Worm (Caenorhabditis elegans) whole organism, L3 larva: ENCODE data around the gene lin-3.

ENCODE experiments used
- R02D3.7 ChIP-seq: fragments of 150-350 bp; optimal IDR thresholded peaks from 2 replicates; lab custom pipeline; 2014; ENCODE audit warnings: missing biosample characterization, missing genetic modification characterization
- ama-1 ChIP-seq: fragments of 150-350 bp; optimal IDR thresholded peaks from 2 replicates; lab custom pipeline; 2018
- ceh-28 ChIP-seq: fragments of 150-350 bp; optimal IDR thresholded peaks from 2 replicates; lab custom pipeline; 2014; ENCODE audit warnings: missing biosample characterization, missing genetic modification reagents, missing genetic modification characterization
- ceh-82 ChIP-seq: fragments of 150-350 bp; optimal IDR thresholded peaks from 2 replicates; lab custom pipeline; 2014; ENCODE audit warnings: missing biosample characterization, missing genetic modification characterization
- ceh-9 ChIP-seq: sonication (generic microtip); optimal IDR thresholded peaks from 2 replicates; lab custom pipeline; 2018; ENCODE audit warnings: missing biosample characterization, missing genetic modification characterization
- egl-27 ChIP-seq: sonication (generic microtip); optimal IDR thresholded peaks from 4 replicates; lab custom pipeline; 2017; ENCODE audit warnings: missing biosample characterization, missing genetic modification reagents, missing genetic modification characterization
- elt-1 ChIP-seq: fragments of 150-350 bp; optimal IDR thresholded peaks from 2 replicates; lab custom pipeline; 2014; ENCODE audit warnings: missing biosample characterization, missing genetic modification characterization
- elt-2 ChIP-seq: sonication (generic microtip); optimal IDR thresholded peaks from 2 replicates; lab custom pipeline; 2016; ENCODE audit warnings: missing genetic modification reagents, mild to moderate bottlenecking, missing genetic modification characterization, missing compliant biosample characterization
- elt-3 ChIP-seq, 3 experiments: fragments of 150-350 bp in 1 of 3; sonication (generic microtip) in 2 of 3; optimal IDR thresholded peaks; 2 replicates in 2 of 3; 4 replicates in 1 of 3; lab custom pipeline; 2014 to 2017; ENCODE audit warnings: missing biosample characterization in 3 of 3, missing genetic modification characterization in 3 of 3
- eor-1 ChIP-seq, 2 experiments: fragments of 150-350 bp; optimal IDR thresholded peaks; 2 replicates each; lab custom pipeline; 2014 to 2018; ENCODE audit warnings: missing biosample characterization in 2 of 2, missing genetic modification characterization in 2 of 2
- fkh-2 ChIP-seq: fragments of 150-350 bp; optimal IDR thresholded peaks from 2 replicates; lab custom pipeline; 2014; ENCODE audit warnings: missing biosample characterization, missing genetic modification reagents, missing genetic modification characterization
- hmg-11 ChIP-seq: sonication (generic microtip); optimal IDR thresholded peaks from 2 replicates; lab custom pipeline; 2016; ENCODE audit warnings: missing genetic modification characterization, missing compliant biosample characterization
- jun-1 ChIP-seq: fragments of 150-350 bp; optimal IDR thresholded peaks from 2 replicates; lab custom pipeline; 2014; ENCODE audit warnings: missing biosample characterization, missing genetic modification reagents, missing genetic modification characterization
- lin-15B ChIP-seq: fragments of 150-350 bp; optimal IDR thresholded peaks from 2 replicates; lab custom pipeline; 2014; ENCODE audit warnings: missing biosample characterization, missing genetic modification characterization
- lsy-12 ChIP-seq: sonication (generic microtip); optimal IDR thresholded peaks from 2 replicates; lab custom pipeline; 2016; ENCODE audit warnings: mild to moderate bottlenecking, missing genetic modification characterization, missing compliant biosample characterization
- mdl-1 ChIP-seq: fragments of 150-350 bp; optimal IDR thresholded peaks from 2 replicates; lab custom pipeline; 2014; ENCODE audit warnings: missing biosample characterization, missing genetic modification characterization
- mml-1 ChIP-seq: fragments of 150-350 bp; sonication (generic microtip); optimal IDR thresholded peaks from 3 replicates; lab custom pipeline; 2014; ENCODE audit warnings: missing biosample characterization, missing genetic modification characterization
- nfya-1 ChIP-seq: sonication (generic microtip); optimal IDR thresholded peaks from 2 replicates; lab custom pipeline; 2017; ENCODE audit warnings: missing genetic modification characterization, mild to moderate bottlenecking, missing compliant biosample characterization, antibody characterized with exemption, moderate library complexity; ENCODE audit not compliant: insufficient read depth
- nhr-11 ChIP-seq: fragments of 150-350 bp; optimal IDR thresholded peaks from 2 replicates; lab custom pipeline; 2014; ENCODE audit warnings: missing biosample characterization, missing genetic modification characterization
- nhr-12 ChIP-seq: fragments of 150-350 bp; optimal IDR thresholded peaks from 2 replicates; lab custom pipeline; 2014; ENCODE audit warnings: missing biosample characterization, missing genetic modification characterization
- nhr-23 ChIP-seq: fragments of 150-350 bp; optimal IDR thresholded peaks from 2 replicates; lab custom pipeline; 2014; ENCODE audit warnings: missing biosample characterization, missing genetic modification reagents, missing genetic modification characterization
- nhr-25 ChIP-seq: sonication (generic microtip); optimal IDR thresholded peaks from 2 replicates; lab custom pipeline; 2017; ENCODE audit warnings: missing biosample characterization, missing genetic modification characterization
- nhr-43 ChIP-seq: sonication (generic microtip); optimal IDR thresholded peaks from 2 replicates; lab custom pipeline; 2016; ENCODE audit warnings: mild to moderate bottlenecking, missing genetic modification characterization, missing compliant biosample characterization; ENCODE audit not compliant: poor library complexity, severe bottlenecking
- nhr-67 ChIP-seq: fragments of 150-350 bp; optimal IDR thresholded peaks from 2 replicates; lab custom pipeline; 2014; ENCODE audit warnings: missing biosample characterization, missing genetic modification characterization
- nhr-76 ChIP-seq: fragments of 150-350 bp; sonication (generic microtip); optimal IDR thresholded peaks from 5 replicates; lab custom pipeline; 2014; ENCODE audit warnings: missing biosample characterization, missing genetic modification characterization
- nhr-77 ChIP-seq: fragments of 150-350 bp; optimal IDR thresholded peaks from 2 replicates; lab custom pipeline; 2014; ENCODE audit warnings: missing biosample characterization, missing genetic modification characterization
- pha-4 ChIP-seq: fragments of 150-350 bp; optimal IDR thresholded peaks from 2 replicates; lab custom pipeline; 2014; ENCODE audit warnings: missing biosample characterization, missing genetic modification reagents, missing genetic modification characterization
- pqm-1 ChIP-seq: fragments of 150-350 bp; optimal IDR thresholded peaks from 2 replicates; lab custom pipeline; 2017; ENCODE audit warnings: missing biosample characterization, missing genetic modification characterization, inconsistent platforms
- unc-39 ChIP-seq: sonication (generic microtip); optimal IDR thresholded peaks from 4 replicates; lab custom pipeline; 2017; ENCODE audit warnings: missing biosample characterization, missing genetic modification characterization
- unc-62 ChIP-seq: fragments of 150-350 bp; sonication (generic microtip); optimal IDR thresholded peaks from 4 replicates; lab custom pipeline; 2014; ENCODE audit warnings: missing biosample characterization, missing genetic modification reagents, missing genetic modification characterization
- zag-1 ChIP-seq: fragments of 150-350 bp; optimal IDR thresholded peaks from 2 replicates; lab custom pipeline; 2014; ENCODE audit warnings: missing biosample characterization, missing genetic modification characterization
- ztf-4 ChIP-seq: fragments of 150-350 bp; optimal IDR thresholded peaks from 2 replicates; lab custom pipeline; 2014; ENCODE audit warnings: missing biosample characterization, missing genetic modification characterization

Gene lin-3

DNA sequence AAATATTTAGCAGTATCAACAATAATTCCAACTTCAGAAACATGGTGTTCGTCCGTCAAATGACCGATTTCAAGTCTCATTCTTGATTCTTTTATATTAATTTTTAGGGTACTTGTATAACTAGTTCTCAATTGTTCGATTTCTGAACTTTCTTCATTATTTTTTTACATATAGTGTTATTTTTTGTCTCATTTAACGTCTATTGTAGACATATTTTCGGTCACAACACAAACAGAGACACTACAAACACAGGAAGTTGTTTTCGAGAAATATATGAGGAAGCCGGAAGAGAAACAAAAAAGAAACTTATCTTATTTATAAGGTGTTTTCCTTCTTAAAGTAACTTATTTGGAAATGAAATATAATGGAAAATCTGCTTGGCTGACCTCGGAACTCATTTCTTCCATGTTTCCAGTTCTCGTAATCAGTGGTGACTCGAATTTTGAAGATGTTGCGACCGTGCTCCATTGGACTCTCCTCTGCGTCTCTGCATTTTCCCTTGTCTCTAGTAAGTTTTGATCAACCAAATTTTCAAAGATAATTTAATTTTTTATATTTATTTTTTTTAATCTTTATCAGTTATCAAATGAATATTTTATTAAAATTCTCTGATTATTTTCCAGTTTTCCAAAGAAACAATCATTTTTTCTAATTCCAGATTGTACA lies at the start of gene lin-3, which contains the start of gene F36H1.12:
lin-3 (plus strand) TSS at position 657 of the 666 bp plus-strand sequence.
F36H1.12 (minus strand) TSS at position 51 of the 666 bp plus-strand sequence.
- TF ChIP-seq elt-3 (tag; optimal IDR thresholded peaks at IDR 0.05; lab: Kevin White, UChicago) (no peak), elt-1 (no peak), lsy-12 (tag; lab: Kevin White, UChicago) (no peak), jun-1 (tag; lab: Kevin White, UChicago) (no peak), zag-1 (tag; lab: Kevin White, UChicago) (no peak), ztf-4 (tag; lab: Kevin White, UChicago) (no peak), eor-1 (tag; optimal IDR thresholded peaks at IDR 0.05; lab: Kevin White, UChicago) (no peak), egl-27 (tag; lab: Kevin White, UChicago) (no peak), ceh-28 (no peak)

DNA sequence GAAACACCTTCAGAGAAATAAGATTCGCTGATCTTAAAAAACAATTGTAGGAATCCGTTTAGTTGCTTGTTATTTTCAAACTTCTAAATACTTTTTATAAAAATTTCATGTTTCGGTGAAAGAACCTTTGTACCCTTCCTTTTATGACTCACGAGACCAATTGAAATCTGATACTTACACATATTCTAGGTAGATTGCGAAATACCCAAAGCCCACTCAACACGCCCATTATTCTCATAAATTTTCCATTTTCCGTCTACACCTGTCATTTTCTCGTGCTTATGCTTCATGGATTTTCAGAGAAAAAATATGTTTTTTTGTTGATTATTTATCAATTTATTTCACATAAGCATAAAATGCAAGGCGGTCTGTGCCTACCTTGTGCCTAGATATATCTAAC lies 47.7 kb upstream of the lin-3 start:
- TF ChIP-seq egl-27 (tag; lab: Kevin White, UChicago): no peak
- no peak for TF ChIP-seq mml-1
- peak; percentile 40 for TF ChIP-seq nhr-11 (tag; lab: Kevin White, UChicago)
- TF ChIP-seq ama-1 (lab: Kevin White, UChicago): no peak
- no peak for TF ChIP-seq unc-62 (GFP tag; lab: Kevin White, UChicago)
- no peak for TF ChIP-seq ceh-28
- TF ChIP-seq, all 47 proteins: peak for 1

DNA sequence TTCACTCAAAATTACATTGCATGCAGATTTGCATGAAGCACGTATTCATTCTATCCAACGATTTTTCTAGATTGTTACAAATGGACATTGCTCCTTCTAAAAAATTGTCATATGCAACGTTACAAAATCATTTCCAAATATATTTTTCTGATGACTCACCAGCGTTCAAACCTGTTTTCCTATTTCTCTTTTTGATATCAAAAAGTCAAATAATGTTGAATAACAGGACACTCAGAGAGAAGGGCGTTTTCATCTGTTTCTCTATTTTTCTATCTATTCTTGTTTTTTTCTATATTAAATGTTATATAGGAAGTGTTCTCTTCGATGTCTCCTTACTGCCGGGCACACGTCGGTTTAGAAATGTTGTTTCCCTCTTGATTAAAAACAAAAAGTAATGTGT lies 47.2 kb upstream of the lin-3 start:
- TF ChIP-seq unc-62 (GFP tag; lab: Kevin White, UChicago) (no peak), pha-4 (tag; lab: Kevin White, UChicago) (no peak), zag-1 (tag; lab: Kevin White, UChicago) (no peak), nhr-43 (tag; lab: Kevin White, UChicago) (no peak), ama-1 (lab: Kevin White, UChicago) (no peak), mdl-1 (no peak), nhr-77 (tag; lab: Kevin White, UChicago) (no peak), lin-15B (no peak), lsy-12 (tag; lab: Kevin White, UChicago) (no peak), egl-27 (tag; lab: Kevin White, UChicago) (no peak)

DNA sequence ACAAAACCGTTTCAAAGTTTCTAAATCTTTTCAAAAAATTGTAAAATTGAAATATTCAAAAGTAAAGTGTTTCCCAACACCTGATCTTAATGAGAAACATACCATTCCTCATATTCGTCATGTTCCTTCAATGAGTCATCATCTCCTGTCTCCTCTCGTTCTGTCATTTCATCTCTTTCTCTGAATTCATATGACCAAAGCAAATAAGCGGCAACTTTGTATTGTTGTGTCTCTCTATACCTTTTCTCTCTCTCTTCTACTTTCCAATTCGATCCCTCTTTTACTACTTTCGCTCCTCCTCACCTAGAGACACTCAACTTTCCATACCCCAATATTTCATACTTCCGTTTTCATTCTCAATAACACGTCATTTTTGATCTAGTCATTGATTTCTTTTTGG lies 45.9 kb upstream of the lin-3 start:
- peak; percentile 81 for TF ChIP-seq pha-4 (tag; lab: Kevin White, UChicago)
- TF ChIP-seq egl-27 (tag; lab: Kevin White, UChicago): no peak
- no peak for TF ChIP-seq lsy-12 (tag; lab: Kevin White, UChicago)
- peak; percentile 48 for TF ChIP-seq hmg-11 (tag; lab: Kevin White, UChicago)
- TF ChIP-seq ama-1 (lab: Kevin White, UChicago): no peak
- TF ChIP-seq jun-1 (tag; lab: Kevin White, UChicago): peak; percentile 10
- peak; percentile 1 for TF ChIP-seq nfya-1 (tag; lab: Kevin White, UChicago)
- no peak for TF ChIP-seq fkh-2 (tag; lab: Kevin White, UChicago)
- TF ChIP-seq nhr-25: peak; percentile 20
- TF ChIP-seq nhr-23 (tag; lab: Kevin White, UChicago): peak; percentile 54

DNA sequence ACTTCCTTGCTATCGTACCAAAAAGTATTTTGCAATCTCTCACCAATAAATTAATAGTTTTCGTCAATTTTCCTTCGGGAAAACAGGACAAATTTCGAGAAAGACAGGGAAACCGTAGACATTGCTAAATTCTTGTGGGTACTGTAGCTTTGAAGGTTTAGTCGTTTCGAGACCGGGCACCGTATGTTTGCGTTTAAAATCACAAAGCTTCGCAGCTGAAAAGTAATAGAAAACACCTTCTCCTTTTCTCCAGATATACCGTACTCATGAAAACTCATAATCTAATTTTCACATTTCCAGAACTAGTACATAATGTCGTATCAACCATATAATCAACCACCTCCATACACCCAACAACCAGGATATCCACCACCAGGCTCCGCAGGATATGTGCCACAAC lies 45.1 kb upstream of the lin-3 start, which contains the start of gene F13H10.6:
F13H10.6 (plus strand) TSS at position 301 of the 400 bp plus-strand sequence.
- no peak for TF ChIP-seq ceh-9 (tag; lab: Kevin White, UChicago)

DNA sequence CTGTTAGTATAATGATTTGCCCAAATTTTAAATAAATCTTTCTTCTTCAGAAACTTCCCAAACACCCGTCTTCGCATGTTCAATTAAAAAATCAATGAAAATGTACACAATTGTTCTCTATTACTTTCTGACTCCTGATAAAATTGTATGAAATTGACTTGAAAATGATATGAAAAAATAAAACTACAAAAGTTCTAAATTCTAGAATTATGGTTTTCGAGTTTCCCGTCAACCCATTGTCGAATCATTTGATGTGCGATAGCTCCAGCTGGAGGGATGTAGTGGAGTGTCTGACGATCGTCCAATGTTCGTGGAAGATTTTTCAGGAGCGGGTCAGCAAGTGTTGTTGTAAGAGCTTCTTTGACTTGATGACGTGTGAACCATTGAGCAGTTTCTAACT lies 44.2 kb upstream of the lin-3 start:
- TF ChIP-seq nhr-12 (tag; lab: Kevin White, UChicago): no peak
- no peak for TF ChIP-seq pqm-1 (tag; lab: Kevin White, UChicago)
- TF ChIP-seq nfya-1 (tag; lab: Kevin White, UChicago): no peak
- TF ChIP-seq elt-2: no peak

DNA sequence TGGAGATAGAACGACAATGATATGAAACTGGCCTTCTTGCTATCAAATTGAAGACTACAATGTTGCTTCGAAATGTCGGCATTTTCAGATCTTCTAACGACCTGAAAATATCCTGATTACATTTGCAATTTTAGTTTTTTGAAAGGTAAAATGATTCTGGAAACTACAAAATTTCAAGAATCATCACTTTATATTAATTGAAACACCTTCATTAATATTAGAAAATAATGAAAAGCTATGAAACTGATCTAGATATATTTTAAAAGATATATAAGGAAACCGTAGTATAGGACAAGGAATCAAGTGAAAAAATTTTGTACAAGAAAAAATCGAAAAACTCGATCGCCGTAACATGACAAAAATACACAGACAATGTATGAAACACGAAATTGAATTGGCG lies 42.2 kb upstream of the lin-3 start, which contains the start of gene ndx-9:
ndx-9 (minus strand) TSS at position 101 of the 400 bp plus-strand sequence.
- TF ChIP-seq lsy-12 (tag; lab: Kevin White, UChicago) (no peak), ceh-82 (tag; lab: Kevin White, UChicago) (no peak), nhr-12 (tag; lab: Kevin White, UChicago) (no peak), R02D3.7 (tag; lab: Kevin White, UChicago) (no peak), nhr-76 (tag; lab: Kevin White, UChicago) (no peak), unc-39 (tag; lab: Kevin White, UChicago) (no peak), nhr-67 (tag; lab: Kevin White, UChicago) (no peak)
